Worm (Caenorhabditis elegans) whole organism, young adult: ENCODE measurements around the gene K07F5.7.

Source experiments
- C06A6.2 ChIP-seq: fragments of 200-800 bp; sonication (Bioruptor generic); conservative IDR thresholded peaks from 2 replicates; pipeline ENCODE4 v1.3.6; 2022; ENCODE audit warnings: missing genetic modification characterization, missing compliant biosample characterization
- F23B12.7 ChIP-seq: sonication (generic microtip); optimal IDR thresholded peaks from 2 replicates; lab custom pipeline; 2017; ENCODE audit warnings: missing genetic modification characterization, mild to moderate bottlenecking, missing compliant biosample characterization, antibody characterized with exemption, moderate library complexity; ENCODE audit not compliant: insufficient read depth
- aptf-2 ChIP-seq: fragments of 200-800 bp; sonication (Bioruptor generic); conservative IDR thresholded peaks from 2 replicates; pipeline ENCODE4 v1.3.6; 2022; ENCODE audit warnings: missing genetic modification reagents, missing genetic modification characterization, missing compliant biosample characterization
- attf-6 ChIP-seq: fragments of 200-800 bp; sonication (Bioruptor generic); IDR thresholded peaks from 2 replicates; pipeline ENCODE4 v1.3.6; 2022; ENCODE audit warnings: missing genetic modification reagents, missing genetic modification characterization, missing compliant biosample characterization
- dox-1 ChIP-seq: fragments of 200-800 bp; sonication (Bioruptor generic); IDR thresholded peaks from 2 replicates; pipeline ENCODE4 v1.3.6; 2022; ENCODE audit warnings: missing genetic modification reagents, missing genetic modification characterization, missing compliant biosample characterization
- dpl-1 ChIP-seq: fragments of 150-350 bp; optimal IDR thresholded peaks from 2 replicates; lab custom pipeline; 2014; ENCODE audit warnings: missing biosample characterization, missing genetic modification reagents, missing genetic modification characterization
- egl-18 ChIP-seq: fragments of 200-800 bp; sonication (Bioruptor generic); IDR thresholded peaks from 2 replicates; pipeline ENCODE4 v1.3.6; 2022; ENCODE audit warnings: missing genetic modification reagents, missing genetic modification characterization, missing compliant biosample characterization
- him-1 ChIP-seq: sonication (generic microtip); optimal IDR thresholded peaks from 2 replicates; lab custom pipeline; 2016; ENCODE audit warnings: missing genotype, missing genetic modification reagents, missing genetic modification characterization, missing compliant biosample characterization
- lin-54 ChIP-seq: fragments of 200-800 bp; sonication (Bioruptor generic); optimal IDR thresholded peaks from 2 replicates; lab custom pipeline; 2018; ENCODE audit warnings: mild to moderate bottlenecking, missing genetic modification characterization, missing compliant biosample characterization
- nfya-1 ChIP-seq: sonication (generic microtip); optimal IDR thresholded peaks from 2 replicates; lab custom pipeline; 2017; ENCODE audit warnings: antibody characterized with exemption, missing compliant biosample characterization, missing genetic modification characterization, borderline replicate concordance; ENCODE audit not compliant: insufficient read depth
- pha-4 ChIP-seq: fragments of 150-350 bp; sonication (generic microtip); optimal IDR thresholded peaks from 2 replicates; lab custom pipeline; 2014; ENCODE audit warnings: missing biosample characterization, missing genetic modification reagents, missing genetic modification characterization
- unc-130 ChIP-seq: sonication (generic microtip); optimal IDR thresholded peaks from 2 replicates; lab custom pipeline; 2016; ENCODE audit warnings: missing genetic modification reagents, missing genetic modification characterization, missing compliant biosample characterization
- xnd-1 ChIP-seq: sonication (generic microtip); optimal IDR thresholded peaks from 2 replicates; lab custom pipeline; 2016; ENCODE audit warnings: missing genotype, missing genetic modification reagents, missing genetic modification characterization, missing compliant biosample characterization
- ztf-28 ChIP-seq: fragments of 200-800 bp; sonication (Bioruptor generic); IDR thresholded peaks from 2 replicates; pipeline ENCODE4 v1.3.6; 2022; ENCODE audit warnings: missing genetic modification reagents, missing genetic modification characterization, missing compliant biosample characterization

DNA sequence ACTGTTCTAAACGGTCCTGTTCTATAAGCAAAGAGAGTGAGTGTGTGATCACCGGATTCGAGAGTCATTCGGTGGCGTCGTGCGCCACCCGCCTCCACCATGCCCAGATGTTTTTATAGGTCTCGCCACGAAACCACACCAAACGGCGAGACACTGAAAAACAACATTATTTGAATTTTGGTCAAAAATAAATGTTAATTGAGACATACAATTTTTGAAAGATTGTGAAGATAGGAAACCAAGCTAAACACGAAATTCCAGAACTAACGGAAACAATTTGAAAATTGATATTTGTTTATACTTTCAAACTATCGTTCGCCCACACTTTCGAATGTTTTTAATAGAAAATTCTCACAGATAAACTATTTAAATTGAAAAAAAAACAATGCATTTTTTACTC lies 23.5 kb downstream of the K07F5.7 start, which contains the start of gene catp-6:
- no peak for TF ChIP-seq pha-4 (tag; lab: Kevin White, UChicago)
- no peak for TF ChIP-seq dpl-1 (GFP tag; lab: Kevin White, UChicago)
- no peak for TF ChIP-seq lin-54
- TF ChIP-seq unc-130 (GFP tag; lab: Kevin White, UChicago): no peak
- no peak for TF ChIP-seq attf-6 (GFP tag; lab: Robert Waterston, UW)
- no peak for TF ChIP-seq ztf-28 (GFP tag; lab: Robert Waterston, UW)
- no peak for TF ChIP-seq C06A6.2 (GFP tag; lab: Robert Waterston, UW)
- no peak for TF ChIP-seq F23B12.7
- TF ChIP-seq dox-1: no peak
- TF ChIP-seq aptf-2 (GFP tag; lab: Robert Waterston, UW): no peak
- TF ChIP-seq egl-18 (GFP tag; lab: Robert Waterston, UW): no peak
- no peak for TF ChIP-seq him-1 (tag; lab: Kevin White, UChicago)
- no peak for TF ChIP-seq xnd-1 (tag; lab: Kevin White, UChicago)
- TF ChIP-seq nfya-1 (tag; lab: Kevin White, UChicago): no peak
